Worm (Caenorhabditis elegans): ENCODE results near the gene Y20C6A.4.

Gene Y20C6A.4

ce11 chrV:17416833-17417232 lies 36.8 kb downstream of the Y20C6A.4 start, which contains the start of gene clc-21:
clc-21 (plus strand) TSS chrV:17417133.
- TF ChIP-seq nhr-6 (tag; optimal IDR thresholded peaks at IDR 0.05) (no peak), fos-1 (tag; optimal IDR thresholded peaks at IDR 0.05) (peak; percentile 35), nhr-77 (tag; optimal IDR thresholded peaks at IDR 0.05) (no peak)

ce11 chrV:17429262-17429661 lies 49.2 kb downstream of the Y20C6A.4 start:
- TF ChIP-seq elt-1 (tag; optimal IDR thresholded peaks at IDR 0.05): no peak
- TF ChIP-seq ceh-16 (tag; optimal IDR thresholded peaks at IDR 0.05): no peak
- no peak for TF ChIP-seq nhr-10 (tag; optimal IDR thresholded peaks at IDR 0.05)
- no peak for TF ChIP-seq nhr-21 (tag; optimal IDR thresholded peaks at IDR 0.05)
- TF ChIP-seq R02D3.7 (tag; optimal IDR thresholded peaks at IDR 0.05): no peak
- no peak for TF ChIP-seq mab-5 (tag; optimal IDR thresholded peaks at IDR 0.05)
- no peak for TF ChIP-seq nhr-237 (tag; optimal IDR thresholded peaks at IDR 0.05)
- TF ChIP-seq Y55F3AM.14 (GFP tag; optimal IDR thresholded peaks at IDR 0.05): no peak
- no peak for TF ChIP-seq fos-1 (tag; optimal IDR thresholded peaks at IDR 0.05)
- no peak for TF ChIP-seq ztf-4 (tag; optimal IDR thresholded peaks at IDR 0.05)
- no peak for TF ChIP-seq blmp-1 (tag; optimal IDR thresholded peaks at IDR 0.05; ENCODE audit: insufficient read depth)
- TF ChIP-seq lin-13 (GFP tag; optimal IDR thresholded peaks at IDR 0.05): no peak
- no peak for TF ChIP-seq crh-2 (tag; optimal IDR thresholded peaks at IDR 0.05)
- no peak for TF ChIP-seq ztf-1 (GFP tag; conservative IDR thresholded peaks at IDR 0.05)

ce11 chrV:17430066-17430465 lies 50.0 kb downstream of the Y20C6A.4 start, which contains the start of gene T27C5.10:
T27C5.10 (minus strand) TSS chrV:17430166.
- TF ChIP-seq nhr-11 (tag; optimal IDR thresholded peaks at IDR 0.05): no peak
- no peak for TF ChIP-seq mdl-1 (tag; optimal IDR thresholded peaks at IDR 0.05)
- TF ChIP-seq ceh-82 (tag; optimal IDR thresholded peaks at IDR 0.05): no peak
- TF ChIP-seq gmeb-1 (tag; optimal IDR thresholded peaks at IDR 0.05): no peak
- TF ChIP-seq egl-27 (tag; optimal IDR thresholded peaks at IDR 0.05): no peak
